Fruit fly (Drosophila melanogaster) whole organism, adult: ENCODE results near the gene CG46280.

Source experiments
- CG11617 ChIP-seq: fragments of 200-800 bp; sonication (Bioruptor generic); optimal IDR thresholded peaks from 2 replicates; lab custom pipeline; 2017; ENCODE audit warnings: mild to moderate bottlenecking, missing biosample characterization, missing genetic modification reagents, missing genetic modification characterization
- CG12768 ChIP-seq: fragments of 200-800 bp; sonication (Bioruptor generic); optimal IDR thresholded peaks from 2 replicates; lab custom pipeline; 2017; ENCODE audit warnings: missing biosample characterization, missing genetic modification characterization, mild to moderate bottlenecking, moderate library complexity, missing genetic modification reagents
- CG14711 ChIP-seq: fragments of 200-800 bp; sonication (Bioruptor generic); optimal IDR thresholded peaks from 2 replicates; lab custom pipeline; 2018; ENCODE audit warnings: missing biosample characterization, mild to moderate bottlenecking, missing genetic modification characterization, moderate library complexity
- CG1620 ChIP-seq: fragments of 200-800 bp; sonication (Bioruptor generic); optimal IDR thresholded peaks from 2 replicates; lab custom pipeline; 2016; ENCODE audit warnings: missing biosample characterization, missing genetic modification characterization
- CG33017 ChIP-seq: fragments of 200-800 bp; sonication (Bioruptor generic); optimal IDR thresholded peaks from 2 replicates; lab custom pipeline; 2018; ENCODE audit warnings: missing biosample characterization, mild to moderate bottlenecking, missing genetic modification characterization, moderate library complexity
- CG5204 ChIP-seq: fragments of 200-800 bp; sonication (Bioruptor generic); optimal IDR thresholded peaks from 2 replicates; lab custom pipeline; 2016; ENCODE audit warnings: missing biosample characterization, missing genetic modification characterization
- CG7045 ChIP-seq: fragments of 200-800 bp; sonication (Bioruptor generic); optimal IDR thresholded peaks from 2 replicates; lab custom pipeline; 2017; ENCODE audit warnings: missing biosample characterization, mild to moderate bottlenecking, missing genetic modification characterization
- CG7101 ChIP-seq: fragments of 200-800 bp; sonication (Bioruptor generic); optimal IDR thresholded peaks from 2 replicates; lab custom pipeline; 2018; ENCODE audit warnings: missing biosample characterization, mild to moderate bottlenecking, missing genetic modification characterization, moderate library complexity
- Clk ChIP-seq: fragments of 200-800 bp; sonication (Bioruptor generic); optimal IDR thresholded peaks from 2 replicates; lab custom pipeline; 2017; ENCODE audit warnings: missing biosample characterization, missing genetic modification characterization
- Crg-1 ChIP-seq: fragments of 200-800 bp; sonication (Bioruptor generic); optimal IDR thresholded peaks from 2 replicates; lab custom pipeline; 2016; ENCODE audit warnings: missing biosample characterization, missing genetic modification characterization
- Hr96 ChIP-seq: fragments of 200-800 bp; sonication (Bioruptor generic); optimal IDR thresholded peaks from 2 replicates; lab custom pipeline; 2016; ENCODE audit warnings: missing biosample characterization, missing genetic modification characterization
- Mnt ChIP-seq: fragments of 200-800 bp; sonication (Bioruptor generic); optimal IDR thresholded peaks from 2 replicates; lab custom pipeline; 2016; ENCODE audit warnings: missing biosample characterization, mild to moderate bottlenecking, missing genetic modification characterization
- bab1 ChIP-seq: fragments of 200-800 bp; sonication (Bioruptor generic); optimal IDR thresholded peaks from 3 replicates; lab custom pipeline; 2019; ENCODE audit warnings: missing biosample characterization, mild to moderate bottlenecking, missing genetic modification characterization, moderate library complexity
- cic ChIP-seq: fragments of 200-800 bp; sonication (Bioruptor generic); optimal IDR thresholded peaks from 2 replicates; lab custom pipeline; 2017; ENCODE audit warnings: missing biosample characterization, mild to moderate bottlenecking, missing genetic modification characterization, moderate library complexity
- cnc ChIP-seq, 2 experiments: fragments of >200 bp; optimal IDR thresholded peaks; 2 replicates each; lab custom pipeline; 2017
- kay ChIP-seq: fragments of 200-800 bp; sonication (Bioruptor generic); peaks from one replicate; lab custom pipeline; 2016; ENCODE audit warnings: missing biosample characterization, missing genetic modification characterization, borderline replicate concordance
- ovo ChIP-seq: fragments of 200-800 bp; sonication (Bioruptor generic); optimal IDR thresholded peaks from 2 replicates; lab custom pipeline; 2016; ENCODE audit warnings: missing biosample characterization, missing genetic modification characterization
- pad ChIP-seq: fragments of 200-800 bp; sonication (Bioruptor generic); optimal IDR thresholded peaks from 3 replicates; lab custom pipeline; 2017; ENCODE audit warnings: missing biosample characterization, missing genetic modification characterization, mild to moderate bottlenecking, moderate library complexity, missing genetic modification reagents
- tj ChIP-seq: fragments of 200-800 bp; sonication (Bioruptor generic); optimal IDR thresholded peaks from 3 replicates; lab custom pipeline; 2017; ENCODE audit warnings: missing biosample characterization, mild to moderate bottlenecking, missing genetic modification characterization, moderate library complexity
- toe ChIP-seq: fragments of 200-800 bp; sonication (Bioruptor generic); optimal IDR thresholded peaks from 2 replicates; lab custom pipeline; 2016; ENCODE audit warnings: missing biosample characterization, missing genetic modification characterization

The CG46280 gene

DNA sequence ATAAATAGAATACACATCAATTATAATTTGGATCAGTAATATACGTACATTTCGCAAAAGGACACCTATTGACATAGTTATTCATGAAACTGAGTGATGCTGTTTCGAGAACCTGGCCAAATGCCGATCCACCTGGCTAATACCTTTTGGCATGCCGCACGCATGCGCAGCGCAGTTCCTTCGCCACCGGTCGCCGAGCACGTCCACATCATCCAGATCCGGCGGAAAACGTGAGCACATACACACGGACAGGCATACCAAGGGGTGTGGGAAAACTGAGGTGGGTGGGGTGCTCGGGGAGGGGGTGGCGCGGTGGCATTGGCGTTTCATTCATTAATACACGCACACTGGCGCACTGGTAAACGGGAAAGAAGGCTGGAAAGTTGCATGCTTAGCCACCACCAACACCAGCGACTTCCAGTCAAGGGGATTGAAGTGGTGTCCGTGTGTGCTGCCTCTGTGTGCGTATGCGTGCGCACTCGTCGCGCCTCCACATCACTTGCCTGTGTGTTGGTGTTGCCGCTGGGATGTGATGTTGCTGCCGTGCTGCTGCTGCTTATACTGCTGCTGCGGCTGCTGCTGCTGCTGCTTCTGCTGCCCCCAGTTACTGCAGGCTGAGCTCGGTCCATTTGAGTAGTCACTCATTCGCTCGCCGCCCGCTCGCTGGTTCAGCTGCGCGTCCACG lies 26.8 kb upstream of the CG46280 start, which contains the start of gene sim:
TSS of gene sim (plus strand) at position 635 of the 685 bp plus-strand sequence.
- TF ChIP-seq CG11617 (GFP tag; lab: Kevin White, UChicago) = no peak
- TF ChIP-seq Hr96 (GFP tag; lab: Kevin White, UChicago) = no peak
- TF ChIP-seq tj (GFP tag; lab: Kevin White, UChicago) = no peak
- no peak for TF ChIP-seq toe (GFP tag; lab: Kevin White, UChicago)
- TF ChIP-seq CG7045 (GFP tag; lab: Kevin White, UChicago) = no peak
- TF ChIP-seq kay (GFP tag; lab: Kevin White, UChicago) = no peak
- no peak for TF ChIP-seq ovo
- no peak for TF ChIP-seq CG1620
- TF ChIP-seq cic = no peak
- TF ChIP-seq CG14711 (tag; lab: Kevin White, UChicago) = no peak
- no peak for TF ChIP-seq CG33017 (tag; lab: Kevin White, UChicago)
- TF ChIP-seq pad = no peak
- TF ChIP-seq bab1 (GFP tag; lab: Kevin White, UChicago) = no peak
- TF ChIP-seq CG7101 = no peak
- no peak for TF ChIP-seq CG5204 (GFP tag; lab: Kevin White, UChicago)

DNA sequence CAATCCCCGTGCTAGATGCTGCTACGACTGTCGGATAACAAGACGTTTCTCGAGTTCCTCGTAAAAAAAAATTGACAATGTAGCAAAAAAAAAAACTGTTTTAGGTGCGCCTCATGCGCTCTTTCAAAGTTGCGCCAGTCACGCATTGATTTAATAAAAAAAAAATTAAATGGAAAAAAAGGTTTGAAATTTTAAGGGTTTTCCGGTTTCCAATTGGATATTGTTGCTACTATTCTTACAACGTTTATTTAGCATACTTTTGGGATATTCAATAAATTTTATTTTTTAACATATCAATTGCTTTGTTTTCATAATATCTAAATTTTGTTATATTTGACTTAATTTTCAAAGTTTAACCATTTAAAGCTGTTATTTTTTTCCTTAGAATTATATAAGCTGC lies 26.1 kb upstream of the CG46280 start:
- TF ChIP-seq Crg-1 (GFP tag; lab: Kevin White, UChicago) (no peak), cnc (optimal IDR thresholded peaks at IDR 0.05; lab: Kevin White, UChicago) (no peak), ovo (no peak), CG7101 (no peak), Mnt (GFP tag; lab: Kevin White, UChicago) (no peak)

DNA sequence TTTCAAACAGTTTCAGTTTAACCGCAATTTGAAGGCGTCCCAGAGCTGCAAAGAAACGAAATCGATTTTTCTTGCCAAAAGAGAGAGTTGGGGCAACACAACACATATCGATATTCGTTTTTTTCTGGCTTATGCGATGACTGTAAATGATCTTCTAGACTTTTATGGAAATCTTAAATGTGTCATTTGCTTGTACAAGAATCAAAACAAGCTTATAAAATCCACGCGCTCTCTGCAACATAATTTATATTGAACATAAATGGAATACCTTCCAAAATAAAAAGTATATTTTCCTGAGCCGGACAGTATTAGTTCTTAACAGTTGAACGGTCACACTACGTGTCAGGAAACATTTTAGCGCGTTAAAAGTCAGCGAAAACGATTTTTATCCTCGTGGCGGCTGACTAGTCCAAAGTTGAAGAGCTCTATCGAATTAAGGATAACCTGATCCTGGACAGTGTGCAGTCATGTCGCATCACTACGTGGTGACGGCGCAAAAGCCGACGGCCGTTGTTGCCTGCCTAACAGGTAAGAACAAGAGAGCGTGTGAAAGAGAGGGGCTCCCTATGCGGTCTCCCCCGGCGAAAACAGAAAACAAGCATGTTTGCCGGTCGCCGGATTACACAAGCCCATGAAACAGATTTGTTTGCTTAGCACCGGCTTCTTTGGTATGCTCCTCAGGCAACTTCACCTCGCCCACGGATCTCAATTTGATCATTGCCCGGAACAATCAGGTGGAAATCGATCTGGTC lies 21.7 kb upstream of the CG46280 start, which contains the start of gene pic:
TSS of gene pic (plus strand) at position 304 of the 752 bp plus-strand sequence.
- TF ChIP-seq Mnt (GFP tag; lab: Kevin White, UChicago) (peak; percentile 11), CG14711 (tag; lab: Kevin White, UChicago) (peak; percentile 34), ovo (no peak), kay (GFP tag; lab: Kevin White, UChicago) (no peak), CG7101 (no peak), CG12768 (GFP tag; lab: Kevin White, UChicago) (no peak), pad (peak; percentile 2), CG1620 (no peak), CG33017 (tag; lab: Kevin White, UChicago) (no peak), Clk (GFP tag; lab: Kevin White, UChicago) (no peak), tj (GFP tag; lab: Kevin White, UChicago) (peak; percentile 1), CG11617 (GFP tag; lab: Kevin White, UChicago) (no peak), toe (GFP tag; lab: Kevin White, UChicago) (no peak), Crg-1 (GFP tag; lab: Kevin White, UChicago) (peak; percentile 28), cic (no peak), CG5204 (GFP tag; lab: Kevin White, UChicago) (no peak), cnc (optimal IDR thresholded peaks at IDR 0.05; lab: Kevin White, UChicago) (no peak), Hr96 (GFP tag; lab: Kevin White, UChicago) (no peak), bab1 (GFP tag; lab: Kevin White, UChicago) (peak; percentile 78), CG7045 (GFP tag; lab: Kevin White, UChicago) (no peak)

DNA sequence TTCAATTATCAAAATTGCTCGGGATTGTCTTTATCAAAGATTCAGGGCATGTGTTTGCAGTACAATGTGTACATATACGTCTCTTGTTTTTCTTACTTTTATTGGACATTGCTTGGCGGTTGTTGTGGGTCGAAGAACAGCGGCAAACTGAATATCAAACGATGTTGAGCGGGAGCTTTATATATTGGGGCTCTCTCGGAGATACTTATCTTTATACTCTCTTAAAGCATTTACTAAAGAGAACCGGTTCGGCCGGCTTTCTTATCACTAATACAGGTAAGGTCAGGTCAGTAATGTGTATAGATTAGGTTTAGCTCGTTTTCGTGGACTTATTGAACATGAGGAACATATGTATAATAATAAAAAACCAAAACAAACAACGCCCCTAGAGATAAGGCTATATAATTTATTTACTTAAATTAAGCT lies 20.9 kb upstream of the CG46280 start, which contains the start of gene CG7966:
TSS of gene CG7966 (minus strand) at position 156 of the 426 bp plus-strand sequence.
- no peak for TF ChIP-seq pad
- TF ChIP-seq cic = peak; percentile 52
- peak; percentile 16 for TF ChIP-seq CG1620
- peak; percentile 29 for TF ChIP-seq CG7101
- TF ChIP-seq Crg-1 (GFP tag; lab: Kevin White, UChicago) = no peak
- no peak for TF ChIP-seq CG5204 (GFP tag; lab: Kevin White, UChicago)
- no peak for TF ChIP-seq Clk (GFP tag; lab: Kevin White, UChicago)
- peak; percentile 80 for TF ChIP-seq Mnt (GFP tag; lab: Kevin White, UChicago)
- no peak for TF ChIP-seq CG11617 (GFP tag; lab: Kevin White, UChicago)
- TF ChIP-seq CG14711 (tag; lab: Kevin White, UChicago) = peak; percentile 12
- peak; percentile 33 for TF ChIP-seq CG33017 (tag; lab: Kevin White, UChicago)
- TF ChIP-seq toe (GFP tag; lab: Kevin White, UChicago) = no peak
- no peak for TF ChIP-seq cnc (optimal IDR thresholded peaks at IDR 0.05; lab: Kevin White, UChicago)
- peak; percentile 93 for TF ChIP-seq bab1 (GFP tag; lab: Kevin White, UChicago)
- peak; percentile 3 for TF ChIP-seq CG7045 (GFP tag; lab: Kevin White, UChicago)
- peak; percentile 37 for TF ChIP-seq ovo
- peak; percentile 10 for TF ChIP-seq CG12768 (GFP tag; lab: Kevin White, UChicago)
- no peak for TF ChIP-seq Hr96 (GFP tag; lab: Kevin White, UChicago)
- no peak for TF ChIP-seq kay (GFP tag; lab: Kevin White, UChicago)
- TF ChIP-seq tj (GFP tag; lab: Kevin White, UChicago) = no peak

DNA sequence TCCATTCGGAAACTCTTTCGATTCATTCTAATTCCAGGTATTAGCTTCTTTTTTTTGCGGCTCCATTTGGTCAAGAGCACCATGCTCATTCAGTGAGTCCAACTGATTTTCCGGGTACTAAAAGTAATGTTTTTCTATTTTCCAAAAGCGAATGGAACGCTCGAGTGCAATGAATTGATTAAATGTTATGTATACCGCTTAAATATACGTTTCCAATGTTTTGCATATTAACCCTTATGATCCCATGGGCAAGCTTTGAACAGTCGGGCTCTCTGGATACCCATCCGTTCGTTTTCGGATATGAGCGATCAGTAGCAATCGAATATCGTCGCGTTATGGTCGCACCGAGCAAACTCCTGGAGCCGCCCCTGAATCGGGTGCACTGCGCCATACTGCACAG lies 17.0 kb upstream of the CG46280 start, which contains the start of gene CG31157:
TSS of gene CG31157 (plus strand) at position 301 of the 400 bp plus-strand sequence.
- TF ChIP-seq CG11617 (GFP tag; lab: Kevin White, UChicago) (no peak), CG14711 (tag; lab: Kevin White, UChicago) (no peak), cnc (optimal IDR thresholded peaks at IDR 0.05; lab: Kevin White, UChicago) (no peak), CG7101 (no peak), CG12768 (GFP tag; lab: Kevin White, UChicago) (no peak), toe (GFP tag; lab: Kevin White, UChicago) (no peak), CG7045 (GFP tag; lab: Kevin White, UChicago) (no peak)
